Worm (Caenorhabditis elegans) whole organism, midembryonic: ENCODE measurements around the gene dod-21.

ENCODE experiments used
- T22C8.4 ChIP-seq: fragments of 200-800 bp; sonication (Bioruptor generic); IDR thresholded peaks from 2 replicates; pipeline ENCODE4 v1.3.6; 2022; ENCODE audit warnings: missing genetic modification characterization, missing compliant biosample characterization
- cog-1 ChIP-seq: sonication (generic microtip); optimal IDR thresholded peaks from 2 replicates; lab custom pipeline; 2016; ENCODE audit warnings: missing genetic modification characterization, missing compliant biosample characterization
- flt-1 ChIP-seq: fragments of 200-800 bp; sonication (Bioruptor generic); IDR thresholded peaks from 2 replicates; pipeline ENCODE4 v1.3.6; 2022; ENCODE audit warnings: missing genetic modification characterization, missing compliant biosample characterization
- klf-2 ChIP-seq: fragments of 200-800 bp; sonication (Bioruptor generic); conservative IDR thresholded peaks from 2 replicates; pipeline ENCODE4 v1.3.6; 2022; ENCODE audit warnings: missing genetic modification reagents, missing genetic modification characterization, missing compliant biosample characterization
- med-1 ChIP-seq: sonication (generic microtip); optimal IDR thresholded peaks from 2 replicates; lab custom pipeline; 2017; ENCODE audit warnings: missing genetic modification characterization, mild to moderate bottlenecking, missing compliant biosample characterization, antibody characterized with exemption, missing genetic modification reagents; ENCODE audit not compliant: insufficient read depth
- ref-1 ChIP-seq: fragments of 200-800 bp; sonication (Bioruptor generic); conservative IDR thresholded peaks from 2 replicates; pipeline ENCODE4 v1.3.6; 2022; ENCODE audit warnings: missing genetic modification reagents, missing genetic modification characterization, missing compliant biosample characterization
- tab-1 ChIP-seq: fragments of 200-800 bp; sonication (Bioruptor generic); IDR thresholded peaks from 2 replicates; pipeline ENCODE4 v1.3.6; 2022; ENCODE audit warnings: missing genetic modification characterization, missing compliant biosample characterization
- ztf-23 ChIP-seq: fragments of 200-800 bp; sonication (Bioruptor generic); IDR thresholded peaks from 2 replicates; pipeline ENCODE4 v1.3.6; 2022; ENCODE audit warnings: missing genetic modification reagents, missing genetic modification characterization, missing compliant biosample characterization
- ztf-29 ChIP-seq: fragments of 200-800 bp; sonication (Bioruptor generic); IDR thresholded peaks from 2 replicates; pipeline ENCODE4 v1.3.6; 2022; ENCODE audit warnings: missing genetic modification reagents, missing genetic modification characterization, missing compliant biosample characterization

DNA sequence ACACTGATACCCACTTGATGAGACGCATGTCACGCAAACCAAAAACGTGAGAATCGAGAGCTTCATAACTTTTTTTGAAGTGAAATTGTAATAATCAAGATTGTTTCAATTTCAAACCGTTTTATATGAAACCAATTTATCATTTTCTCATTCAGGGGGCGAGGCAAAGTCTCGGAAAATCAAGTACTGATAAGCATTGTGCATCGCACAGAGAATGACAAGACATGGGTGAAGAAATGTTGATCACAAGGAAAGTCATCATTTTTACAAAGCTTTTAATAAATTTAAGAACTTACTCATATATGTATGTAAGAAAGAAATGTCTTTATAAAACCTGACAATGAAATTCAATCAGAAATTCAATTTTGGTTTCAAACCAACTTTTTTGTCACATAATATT is 30.0 kb upstream of the dod-21 start, which contains the start of gene K08D8.3:
- TF ChIP-seq med-1 (GFP tag; lab: Kevin White, UChicago) (no peak), ztf-29 (GFP tag; lab: Robert Waterston, UW) (no peak), ztf-23 (GFP tag; lab: Robert Waterston, UW) (no peak), tab-1 (GFP tag; lab: Robert Waterston, UW) (no peak), T22C8.4 (no peak), flt-1 (GFP tag; lab: Robert Waterston, UW) (no peak), cog-1 (no peak), klf-2 (no peak), ref-1 (GFP tag; lab: Robert Waterston, UW) (no peak)
